Worm (Caenorhabditis elegans) whole organism, L1 larva: ENCODE data around the gene tir-1.

ENCODE experiments used
- alr-1 ChIP-seq: fragments of 200-800 bp; sonication (Bioruptor generic); optimal IDR thresholded peaks from 2 replicates; lab custom pipeline; 2018; ENCODE audit warnings: borderline replicate concordance, mild to moderate bottlenecking, missing genetic modification characterization, missing compliant biosample characterization
- elt-3 ChIP-seq, 6 experiments: fragments of 150-350 bp in 1 of 6; sonication (generic microtip); optimal IDR thresholded peaks; 2 replicates each; lab custom pipeline; 2017 to 2018; ENCODE audit warnings: missing biosample characterization in 6 of 6, missing genetic modification characterization in 6 of 6, inconsistent platforms in 1 of 6
- unc-62 ChIP-seq: fragments of 150-350 bp; optimal IDR thresholded peaks from 2 replicates; lab custom pipeline; 2014; ENCODE audit warnings: missing biosample characterization, missing genetic modification reagents, missing genetic modification characterization

DNA sequence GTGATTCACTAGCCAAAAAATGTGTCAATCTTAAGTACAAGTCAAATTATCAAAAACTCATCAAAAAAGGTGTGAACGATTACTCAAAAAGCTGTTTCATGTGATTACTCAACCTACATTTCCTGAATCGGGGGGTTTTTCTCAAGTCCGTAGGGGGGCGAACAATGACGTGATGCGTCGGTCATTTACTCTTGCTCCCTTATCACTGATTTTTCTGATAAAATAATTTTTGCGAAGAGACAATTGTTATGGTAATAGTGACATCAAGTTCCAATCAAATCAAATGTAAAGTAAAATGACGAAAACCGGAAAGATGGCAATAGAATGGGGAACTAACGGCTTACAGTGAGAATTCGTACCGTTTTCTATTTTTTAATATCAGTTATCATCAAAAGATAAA lies 7.5 kb downstream of the tir-1 start:
- TF ChIP-seq elt-3 (tag; optimal IDR thresholded peaks at IDR 0.05; lab: Kevin White, UChicago), result no peak
- no peak for TF ChIP-seq unc-62
- TF ChIP-seq alr-1, result no peak
